Worm (Caenorhabditis elegans): ENCODE data around the gene nspc-20.

DNA sequence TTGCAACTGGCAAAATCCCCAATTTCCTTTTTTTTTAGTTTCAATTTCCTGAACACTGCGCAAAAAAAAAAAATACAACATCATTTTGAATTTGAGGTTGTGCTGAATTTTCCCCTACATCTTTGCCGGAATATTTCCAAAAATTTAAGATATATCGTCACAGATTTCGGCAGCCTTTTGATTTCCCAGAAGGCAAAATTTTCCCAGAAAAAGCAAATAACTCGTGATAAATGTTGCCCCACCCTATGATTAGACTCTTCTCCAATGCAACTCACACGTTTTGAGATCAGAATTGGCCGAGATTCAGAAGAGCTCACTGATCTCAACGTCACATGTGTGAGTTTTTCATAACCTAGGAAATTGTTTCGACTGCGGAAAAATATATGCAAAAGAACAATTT, 37.6 kb downstream of the nspc-20 start:
- TF ChIP-seq ref-1 (GFP tag; conservative IDR thresholded peaks at IDR 0.05): no peak
- TF ChIP-seq T22C8.4 (GFP tag; IDR thresholded peaks at IDR 0.05): no peak
